Worm (Caenorhabditis elegans) whole organism, dauer: ENCODE measurements around the gene ZK1307.9.

Experiments
- unc-62 ChIP-seq: sonication (generic microtip); optimal IDR thresholded peaks from 2 replicates; lab custom pipeline; 2017; ENCODE audit warnings: missing biosample characterization, missing genetic modification reagents, missing genetic modification characterization

Gene ZK1307.9

ce11 chrII:9677470-9677869, 28.2 kb downstream of the ZK1307.9 start:
- no peak for TF ChIP-seq unc-62 (GFP tag; lab: Kevin White, UChicago)

- TF ChIP-seq unc-62 (GFP tag; lab: Kevin White, UChicago) = no peak
These were observed 30.6 kb downstream of the ZK1307.9 start for ce11 chrII:9679842-9680241.

- no peak for TF ChIP-seq unc-62 (GFP tag; lab: Kevin White, UChicago)
These were observed 31.2 kb downstream of the ZK1307.9 start, which contains the start of gene ZK1320.13 for ce11 chrII:9680493-9680892. ZK1320.13 (plus strand) TSS chrII:9680793.

- no peak for TF ChIP-seq unc-62 (GFP tag; lab: Kevin White, UChicago)
These were observed 32.8 kb downstream of the ZK1307.9 start for ce11 chrII:9682044-9682443.

- no peak for TF ChIP-seq unc-62 (GFP tag; lab: Kevin White, UChicago)
These were observed 34.9 kb downstream of the ZK1307.9 start for ce11 chrII:9684175-9684574.

- TF ChIP-seq unc-62 (GFP tag; lab: Kevin White, UChicago) = no peak
These were observed 37.4 kb downstream of the ZK1307.9 start, which contains the start of gene ZK1320.9 for ce11 chrII:9686663-9687193. ZK1320.9 (minus strand) TSS chrII:9686713.

- no peak for TF ChIP-seq unc-62 (GFP tag; lab: Kevin White, UChicago)
These were observed 40.9 kb downstream of the ZK1307.9 start for ce11 chrII:9690067-9690632.

- no peak for TF ChIP-seq unc-62 (GFP tag; lab: Kevin White, UChicago)
These were observed 42.5 kb downstream of the ZK1307.9 start, which contains the start of gene nlp-11 for ce11 chrII:9691839-9692238. nlp-11 (minus strand) TSS chrII:9691939.

ce11 chrII:9695942-9696341, 46.7 kb downstream of the ZK1307.9 start:
- no peak for TF ChIP-seq unc-62 (GFP tag; lab: Kevin White, UChicago)

- no peak for TF ChIP-seq unc-62 (GFP tag; lab: Kevin White, UChicago)
These were observed 51.1 kb downstream of the ZK1307.9 start, which contains the start of the genes Y53C12A.8 and Y53C12A.7 for ce11 chrII:9700363-9700762. Y53C12A.8 (minus strand) TSS chrII:9700463. Y53C12A.7 (plus strand) TSS chrII:9700543.
